Fruit fly (Drosophila melanogaster): Measurements from ENCODE around the gene pdm2.

The pdm2 gene

dm6 chr2L:12720430-12721396 lies 63.7 kb downstream of the pdm2 start:
- no peak for TF ChIP-seq pan (optimal IDR thresholded peaks at IDR 0.05)
- TF ChIP-seq dsf (GFP tag; optimal IDR thresholded peaks at IDR 0.05; ENCODE audit: borderline replicate concordance): no peak
- TF ChIP-seq woc (GFP tag; optimal IDR thresholded peaks at IDR 0.05): peak; percentile 16
- no peak for TF ChIP-seq usp (GFP tag; optimal IDR thresholded peaks at IDR 0.05)
- TF ChIP-seq h (GFP tag; optimal IDR thresholded peaks at IDR 0.05): peak; percentile 66
- TF ChIP-seq Vsx2 (GFP tag; optimal IDR thresholded peaks at IDR 0.05; ENCODE audit: partially characterized antibody): no peak
- TF ChIP-seq foxo (GFP tag; optimal IDR thresholded peaks at IDR 0.05): peak in 1 of 2 experiments; percentile 43
- TF ChIP-seq sage (GFP tag; optimal IDR thresholded peaks at IDR 0.05): peak; percentile 2
- no peak for TF ChIP-seq br (GFP tag; optimal IDR thresholded peaks at IDR 0.05)
- peak; percentile 10 for TF ChIP-seq tai (GFP tag; optimal IDR thresholded peaks at IDR 0.05)
- TF ChIP-seq N (GFP tag; optimal IDR thresholded peaks at IDR 0.05): no peak
- no peak for TF ChIP-seq Dif (GFP tag; optimal IDR thresholded peaks at IDR 0.05; ENCODE audit: partially characterized antibody)
- TF ChIP-seq Mio (GFP tag; optimal IDR thresholded peaks at IDR 0.05): no peak
- no peak for TF ChIP-seq Hnf4 (GFP tag; optimal IDR thresholded peaks at IDR 0.05)
- TF ChIP-seq GATAd (GFP tag; optimal IDR thresholded peaks at IDR 0.05): no peak
- TF ChIP-seq rgr (GFP tag; optimal IDR thresholded peaks at IDR 0.05): peak; percentile 10
- no peak for TF ChIP-seq Hr78 (GFP tag; optimal IDR thresholded peaks at IDR 0.05)
- TF ChIP-seq Sp1 (GFP tag; optimal IDR thresholded peaks at IDR 0.05): no peak
- no peak for TF ChIP-seq sv (GFP tag; optimal IDR thresholded peaks at IDR 0.05)
- TF ChIP-seq dl (GFP tag; optimal IDR thresholded peaks at IDR 0.05; ENCODE audit: insufficient read depth in 1 of 2, partially characterized antibody in 2 of 2): no peak
- TF ChIP-seq Jra (GFP tag; optimal IDR thresholded peaks at IDR 0.05): no peak
- TF ChIP-seq Dfd (GFP tag; optimal IDR thresholded peaks at IDR 0.05): no peak
- TF ChIP-seq brk (GFP tag; optimal IDR thresholded peaks at IDR 0.05): peak; percentile 29
- no peak for TF ChIP-seq CG9705 (GFP tag; optimal IDR thresholded peaks at IDR 0.05)
- TF ChIP-seq ey (GFP tag; optimal IDR thresholded peaks at IDR 0.05): peak; percentile 37
- no peak for TF ChIP-seq lola (GFP tag; optimal IDR thresholded peaks at IDR 0.05)
- peak; percentile 26 for TF ChIP-seq fru (GFP tag; optimal IDR thresholded peaks at IDR 0.05)
- TF ChIP-seq OdsH (GFP tag; optimal IDR thresholded peaks at IDR 0.05): peak; percentile 30
- no peak for TF ChIP-seq Rel (GFP tag; optimal IDR thresholded peaks at IDR 0.05)
- peak; percentile 22 for TF ChIP-seq Rel (tag; optimal IDR thresholded peaks at IDR 0.05)
- no peak for TF ChIP-seq dmrt93B (GFP tag; optimal IDR thresholded peaks at IDR 0.05)
- no peak for TF ChIP-seq Hr83 (GFP tag; optimal IDR thresholded peaks at IDR 0.05; ENCODE audit: poor library complexity, severe bottlenecking)
- no peak for TF ChIP-seq Myc (optimal IDR thresholded peaks at IDR 0.05)
- TF ChIP-seq HLH106 (tag; optimal IDR thresholded peaks at IDR 0.05): peak; percentile 38
- TF ChIP-seq CG32264 (GFP tag; optimal IDR thresholded peaks at IDR 0.05): peak; percentile 11
- TF ChIP-seq jim (GFP tag; optimal IDR thresholded peaks at IDR 0.05): no peak
- TF ChIP-seq CrebA (GFP tag; optimal IDR thresholded peaks at IDR 0.05; ENCODE audit: borderline replicate concordance): no peak
- TF ChIP-seq Abd-B (GFP tag; optimal IDR thresholded peaks at IDR 0.05): no peak
- no peak for TF ChIP-seq psq (GFP tag; optimal IDR thresholded peaks at IDR 0.05)

- TF ChIP-seq usp (GFP tag; optimal IDR thresholded peaks at IDR 0.05) (no peak), Jra (GFP tag; optimal IDR thresholded peaks at IDR 0.05) (peak; percentile 82), dl (GFP tag; optimal IDR thresholded peaks at IDR 0.05; ENCODE audit: insufficient read depth in 1 of 2, partially characterized antibody in 2 of 2) (no peak), Myc (optimal IDR thresholded peaks at IDR 0.05) (no peak), rgr (GFP tag; optimal IDR thresholded peaks at IDR 0.05) (peak; percentile 91), dsf (GFP tag; optimal IDR thresholded peaks at IDR 0.05; ENCODE audit: borderline replicate concordance) (peak; percentile 80), pan (optimal IDR thresholded peaks at IDR 0.05) (no peak), sv (GFP tag; optimal IDR thresholded peaks at IDR 0.05) (peak; percentile 95), brk (GFP tag; optimal IDR thresholded peaks at IDR 0.05) (no peak), Mio (GFP tag; optimal IDR thresholded peaks at IDR 0.05) (peak; percentile 45), Hnf4 (GFP tag; optimal IDR thresholded peaks at IDR 0.05) (peak; percentile 85), psq (GFP tag; optimal IDR thresholded peaks at IDR 0.05) (peak; percentile 83), sage (GFP tag; optimal IDR thresholded peaks at IDR 0.05) (peak; percentile 82), h (GFP tag; optimal IDR thresholded peaks at IDR 0.05) (peak; percentile 92), br (GFP tag; optimal IDR thresholded peaks at IDR 0.05) (peak; percentile 84), Sp1 (GFP tag; optimal IDR thresholded peaks at IDR 0.05) (peak; percentile 92), fru (GFP tag; optimal IDR thresholded peaks at IDR 0.05) (peak; percentile 92), CrebA (GFP tag; optimal IDR thresholded peaks at IDR 0.05; ENCODE audit: borderline replicate concordance) (no peak), Rel (GFP tag; optimal IDR thresholded peaks at IDR 0.05) (peak; percentile 10), Rel (tag; optimal IDR thresholded peaks at IDR 0.05) (peak; percentile 61), CG32264 (GFP tag; optimal IDR thresholded peaks at IDR 0.05) (peak; percentile 71), CG9705 (GFP tag; optimal IDR thresholded peaks at IDR 0.05) (peak; percentile 95), Dif (GFP tag; optimal IDR thresholded peaks at IDR 0.05; ENCODE audit: partially characterized antibody) (no peak), HLH106 (tag; optimal IDR thresholded peaks at IDR 0.05) (peak; percentile 98), ey (GFP tag; optimal IDR thresholded peaks at IDR 0.05) (peak; percentile 92), dmrt93B (GFP tag; optimal IDR thresholded peaks at IDR 0.05) (peak; percentile 96), foxo (GFP tag; optimal IDR thresholded peaks at IDR 0.05) (peak; percentile 40 to 96), Abd-B (GFP tag; optimal IDR thresholded peaks at IDR 0.05) (no peak), woc (GFP tag; optimal IDR thresholded peaks at IDR 0.05) (peak; percentile 87), OdsH (GFP tag; optimal IDR thresholded peaks at IDR 0.05) (peak; percentile 89), GATAd (GFP tag; optimal IDR thresholded peaks at IDR 0.05) (peak; percentile 55)
Observed at dm6 chr2L:12721794-12722315, 64.9 kb downstream of the pdm2 start, which contains the start of gene Pih1D1. TSS of gene Pih1D1 (minus strand) at chr2L:12721843.
